Worm (Caenorhabditis elegans) whole organism, L4 larva: ENCODE measurements around the gene T05C12.8.

Experiments
- D1046.2 ChIP-seq: fragments of 200-800 bp; sonication (Bioruptor generic); IDR thresholded peaks from 2 replicates; pipeline ENCODE4 v1.3.6; 2022; ENCODE audit warnings: missing genetic modification characterization, missing compliant biosample characterization
- R02D3.7 ChIP-seq: fragments of 150-350 bp; sonication (generic microtip); optimal IDR thresholded peaks from 3 replicates; lab custom pipeline; 2014; ENCODE audit warnings: missing biosample characterization, missing genetic modification characterization
- T20F7.1 ChIP-seq: fragments of 200-800 bp; sonication (Bioruptor generic); optimal IDR thresholded peaks from 2 replicates; lab custom pipeline; 2018; ENCODE audit warnings: mild to moderate bottlenecking, missing genetic modification characterization, missing compliant biosample characterization
- Y105C5A.15 ChIP-seq: fragments of 200-800 bp; sonication (Bioruptor generic); IDR thresholded peaks from 2 replicates; pipeline ENCODE4 v1.3.6; 2022; ENCODE audit warnings: missing genetic modification characterization, missing compliant biosample characterization
- Y48G9A.11 ChIP-seq: fragments of 200-800 bp; sonication (Bioruptor generic); IDR thresholded peaks from 2 replicates; pipeline ENCODE4 v1.3.6; 2022; ENCODE audit warnings: missing genetic modification reagents, missing genetic modification characterization, missing compliant biosample characterization
- Y75B8A.6 ChIP-seq: fragments of 200-800 bp; sonication (Bioruptor generic); IDR thresholded peaks from 2 replicates; pipeline ENCODE4 v1.3.6; 2022; ENCODE audit warnings: missing genetic modification reagents, missing genetic modification characterization, missing compliant biosample characterization
- aha-1 ChIP-seq: fragments of 150-350 bp; peaks from one replicate; lab custom pipeline; 2014; ENCODE audit warnings: missing biosample characterization, missing genetic modification characterization
- ama-1 ChIP-seq: fragments of 150-350 bp; optimal IDR thresholded peaks from 2 replicates; lab custom pipeline; 2014; ENCODE audit warnings: inconsistent platforms, mixed read lengths
- ceh-44 ChIP-seq: fragments of 200-800 bp; sonication (Bioruptor generic); IDR thresholded peaks from 2 replicates; pipeline ENCODE4 v1.3.6; 2022; ENCODE audit warnings: missing genetic modification reagents, missing genetic modification characterization, missing compliant biosample characterization
- ceh-82 ChIP-seq: sonication (generic microtip); optimal IDR thresholded peaks from 2 replicates; lab custom pipeline; 2017; ENCODE audit warnings: missing biosample characterization, missing genetic modification characterization
- ces-1 ChIP-seq: fragments of 150-350 bp; sonication (generic microtip); optimal IDR thresholded peaks from 4 replicates; lab custom pipeline; 2014; ENCODE audit warnings: missing biosample characterization, missing genetic modification reagents, missing genetic modification characterization
- cey-2 ChIP-seq: sonication (generic microtip); optimal IDR thresholded peaks from 3 replicates; lab custom pipeline; 2017; ENCODE audit warnings: missing genetic modification characterization, mild to moderate bottlenecking, missing compliant biosample characterization, antibody characterized with exemption, borderline replicate concordance; ENCODE audit not compliant: insufficient read depth
- daf-16 ChIP-seq, 3 experiments: sonication (generic microtip); optimal IDR thresholded peaks; 2 replicates each; lab custom pipeline; 2016 to 2017; ENCODE audit warnings: missing genetic modification characterization in 3 of 3, missing genetic modification reagents in 3 of 3, mild to moderate bottlenecking in 2 of 3, missing compliant biosample characterization in 2 of 3, missing biosample characterization in 1 of 3, moderate library complexity in 1 of 3
- dmd-9 ChIP-seq: fragments of 200-800 bp; sonication (Bioruptor generic); IDR thresholded peaks from 2 replicates; pipeline ENCODE4 v1.3.6; 2022; ENCODE audit warnings: missing genetic modification reagents, missing genetic modification characterization, missing compliant biosample characterization
- dpl-1 ChIP-seq: fragments of 150-350 bp; optimal IDR thresholded peaks from 2 replicates; lab custom pipeline; 2014; ENCODE audit warnings: missing biosample characterization, missing genetic modification reagents, missing genetic modification characterization
- duxl-1 ChIP-seq: sonication (generic microtip); optimal IDR thresholded peaks from 2 replicates; lab custom pipeline; 2016; ENCODE audit warnings: mild to moderate bottlenecking, missing genetic modification characterization, moderate library complexity, missing compliant biosample characterization; ENCODE audit not compliant: poor library complexity
- dve-1 ChIP-seq: sonication (generic microtip); optimal IDR thresholded peaks from 2 replicates; lab custom pipeline; 2017; ENCODE audit warnings: antibody characterized with exemption, mild to moderate bottlenecking, missing genetic modification characterization, missing compliant biosample characterization; ENCODE audit not compliant: insufficient read depth
- egl-27 ChIP-seq: sonication (generic microtip); optimal IDR thresholded peaks from 3 replicates; lab custom pipeline; 2017; ENCODE audit warnings: missing biosample characterization, missing genetic modification reagents, missing genetic modification characterization
- egl-43 ChIP-seq: fragments of 200-800 bp; sonication (Bioruptor generic); IDR thresholded peaks from 2 replicates; pipeline ENCODE4 v1.3.6; 2022; ENCODE audit warnings: missing genetic modification reagents, missing genetic modification characterization, missing compliant biosample characterization
- fos-1 ChIP-seq: fragments of 150-350 bp; optimal IDR thresholded peaks from 2 replicates; lab custom pipeline; 2014; ENCODE audit warnings: missing biosample characterization, missing genetic modification characterization
- hlh-11 ChIP-seq: fragments of 200-800 bp; sonication (Bioruptor generic); optimal IDR thresholded peaks from 2 replicates; lab custom pipeline; 2018; ENCODE audit warnings: mild to moderate bottlenecking, missing genetic modification characterization, missing compliant biosample characterization
- hlh-30 ChIP-seq: sonication (generic microtip); optimal IDR thresholded peaks from 2 replicates; lab custom pipeline; 2017; ENCODE audit warnings: antibody characterized with exemption, mild to moderate bottlenecking, missing genetic modification characterization, missing compliant biosample characterization; ENCODE audit not compliant: insufficient read depth
- lin-29 ChIP-seq: fragments of 200-800 bp; sonication (Bioruptor generic); IDR thresholded peaks from 2 replicates; pipeline ENCODE4 v1.3.6; 2022; ENCODE audit warnings: missing genetic modification reagents, missing genetic modification characterization, missing compliant biosample characterization
- lsy-2 ChIP-seq, 2 experiments: fragments of 150-350 bp in 1 of 2; sonication (generic microtip) in 1 of 2; optimal IDR thresholded peaks; 2 replicates each; lab custom pipeline; 2014 to 2017; ENCODE audit warnings: missing biosample characterization in 2 of 2, missing genetic modification characterization in 2 of 2
- madf-5 ChIP-seq, 2 experiments: fragments of 200-800 bp; sonication (Bioruptor generic); IDR thresholded peaks; 2 replicates each; pipeline ENCODE4 v1.3.6; 2022; ENCODE audit warnings: missing compliant biosample characterization in 2 of 2, missing genetic modification characterization in 2 of 2
- mes-2 ChIP-seq: sonication (generic microtip); optimal IDR thresholded peaks from 2 replicates; lab custom pipeline; 2016; ENCODE audit warnings: missing genotype, mild to moderate bottlenecking, missing genetic modification characterization, missing compliant biosample characterization; ENCODE audit not compliant: poor library complexity, severe bottlenecking
- nhr-102 ChIP-seq: sonication (generic microtip); optimal IDR thresholded peaks from 2 replicates; lab custom pipeline; 2016; ENCODE audit warnings: mild to moderate bottlenecking, missing genetic modification characterization, moderate library complexity, missing compliant biosample characterization
- nhr-28 ChIP-seq: fragments of 150-350 bp; optimal IDR thresholded peaks from 2 replicates; lab custom pipeline; 2014; ENCODE audit warnings: missing biosample characterization, missing genetic modification characterization
- nhr-42 ChIP-seq: fragments of 200-800 bp; sonication (Bioruptor generic); IDR thresholded peaks from 2 replicates; pipeline ENCODE4 v1.3.6; 2022; ENCODE audit warnings: missing genetic modification characterization, missing compliant biosample characterization
- nhr-6 ChIP-seq: fragments of 150-350 bp; optimal IDR thresholded peaks from 2 replicates; lab custom pipeline; 2014; ENCODE audit warnings: missing biosample characterization, missing genetic modification characterization
- pqm-1 ChIP-seq: sonication (generic microtip); optimal IDR thresholded peaks from 2 replicates; lab custom pipeline; 2017; ENCODE audit warnings: missing biosample characterization, missing genetic modification characterization
- saeg-2 ChIP-seq: fragments of 200-800 bp; sonication (Bioruptor generic); IDR thresholded peaks from 2 replicates; pipeline ENCODE4 v1.3.6; 2022; ENCODE audit warnings: missing genetic modification reagents, missing genetic modification characterization, missing compliant biosample characterization
- sdz-12 ChIP-seq: fragments of 200-800 bp; sonication (Bioruptor generic); optimal IDR thresholded peaks from 2 replicates; lab custom pipeline; 2018; ENCODE audit warnings: mild to moderate bottlenecking, missing genetic modification characterization, missing compliant biosample characterization
- skn-1 ChIP-seq: fragments of 150-350 bp; optimal IDR thresholded peaks from 2 replicates; lab custom pipeline; 2014; ENCODE audit warnings: missing biosample characterization, missing genetic modification characterization
- snpc-1.2 ChIP-seq: fragments of 200-800 bp; sonication (Bioruptor generic); IDR thresholded peaks from 2 replicates; pipeline ENCODE4 v1.3.6; 2022; ENCODE audit warnings: missing genetic modification reagents, missing genetic modification characterization, missing compliant biosample characterization
- tag-97 ChIP-seq: fragments of 200-800 bp; sonication (Bioruptor generic); IDR thresholded peaks from 2 replicates; pipeline ENCODE4 v1.3.6; 2022; ENCODE audit warnings: missing genetic modification characterization, missing compliant biosample characterization
- unc-130 ChIP-seq: sonication (generic microtip); optimal IDR thresholded peaks from 2 replicates; lab custom pipeline; 2016; ENCODE audit warnings: missing genetic modification reagents, missing genetic modification characterization, missing compliant biosample characterization
- unc-62 ChIP-seq, 3 experiments: fragments of 150-350 bp in 1 of 3; sonication (generic microtip); optimal IDR thresholded peaks in 2 of 3; peaks in 1 of 3; 1 replicate in 1 of 3; 2 replicates in 2 of 3; lab custom pipeline; 2014 to 2017; ENCODE audit warnings: missing biosample characterization in 3 of 3, missing genetic modification characterization in 3 of 3, missing genetic modification reagents in 3 of 3, missing genotype in 1 of 3
- vab-7 ChIP-seq: fragments of 200-800 bp; sonication (Bioruptor generic); IDR thresholded peaks from 2 replicates; pipeline ENCODE4 v1.3.6; 2022; ENCODE audit warnings: missing genetic modification reagents, missing genetic modification characterization, missing compliant biosample characterization
- zag-1 ChIP-seq: fragments of 150-350 bp; optimal IDR thresholded peaks from 2 replicates; lab custom pipeline; 2014; ENCODE audit warnings: missing biosample characterization, missing genetic modification characterization
- zip-2 ChIP-seq: fragments of 150-350 bp; optimal IDR thresholded peaks from 2 replicates; lab custom pipeline; 2014; ENCODE audit warnings: missing biosample characterization, missing genetic modification characterization

The T05C12.8 gene

ce11 chrII:8162120-8162648 lies 28.2 kb downstream of the T05C12.8 start, which contains the start of the genes emb-27 and rrf-3 (continued):
- no peak for TF ChIP-seq snpc-1.2 (GFP tag; lab: Robert Waterston, UW)
- TF ChIP-seq pqm-1 (tag; lab: Kevin White, UChicago) = no peak
- TF ChIP-seq D1046.2 (GFP tag; lab: Robert Waterston, UW) = no peak
- TF ChIP-seq vab-7 = no peak
- no peak for TF ChIP-seq zag-1 (tag; lab: Kevin White, UChicago)
- no peak for TF ChIP-seq ama-1
- TF ChIP-seq sdz-12 (GFP tag; lab: Kevin White, UChicago) = no peak
- no peak for TF ChIP-seq ces-1 (GFP tag; lab: Kevin White, UChicago)
- no peak for TF ChIP-seq skn-1 (tag; lab: Kevin White, UChicago)
- TF ChIP-seq egl-43 (GFP tag; lab: Robert Waterston, UW) = no peak
- no peak for TF ChIP-seq cey-2
- TF ChIP-seq Y48G9A.11 (GFP tag; lab: Robert Waterston, UW) = peak; percentile 84
- no peak for TF ChIP-seq Y105C5A.15 (GFP tag; lab: Robert Waterston, UW)
- no peak for TF ChIP-seq nhr-42 (GFP tag; lab: Robert Waterston, UW)
- TF ChIP-seq mes-2 (tag; lab: Kevin White, UChicago) = peak; percentile 59
- TF ChIP-seq fos-1 = no peak
- no peak for TF ChIP-seq tag-97 (GFP tag; lab: Robert Waterston, UW)
- TF ChIP-seq daf-16 (GFP tag; optimal IDR thresholded peaks at IDR 0.05; lab: Kevin White, UChicago) = no peak
- no peak for TF ChIP-seq daf-16 (tag; optimal IDR thresholded peaks at IDR 0.05; lab: Kevin White, UChicago)
- TF ChIP-seq Y75B8A.6 (GFP tag; lab: Robert Waterston, UW) = no peak

DNA sequence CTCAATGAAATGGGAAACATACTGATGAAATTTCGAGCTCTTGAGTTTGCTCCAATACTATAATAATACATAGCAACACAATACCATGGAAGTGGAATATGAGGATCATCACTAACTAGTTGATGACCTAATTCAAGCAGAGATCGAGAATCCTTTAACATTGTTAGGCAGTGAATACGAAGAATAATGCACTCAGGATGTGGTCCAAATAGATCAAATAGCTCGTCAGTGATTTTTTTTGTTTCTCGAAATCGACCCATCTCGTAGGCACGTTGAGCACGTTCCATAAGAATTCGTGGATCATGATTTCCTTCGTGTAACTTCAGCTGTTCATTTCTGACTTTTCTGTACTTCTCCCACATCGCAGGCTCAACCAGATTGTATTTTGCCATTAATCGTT lies 29.4 kb downstream of the T05C12.8 start:
- TF ChIP-seq unc-62 (GFP tag; optimal IDR thresholded peaks at IDR 0.05 in 1 of 2; lab: Kevin White, UChicago) (peak in 1 of 2 experiments; percentile 90), unc-62 (tag; optimal IDR thresholded peaks at IDR 0.05; lab: Kevin White, UChicago) (no peak), saeg-2 (GFP tag; lab: Robert Waterston, UW) (no peak), madf-5 (GFP tag; IDR thresholded peaks at IDR 0.05; lab: Robert Waterston, UW) (no peak), aha-1 (peak; percentile 9), zip-2 (tag; lab: Kevin White, UChicago) (no peak), ceh-44 (GFP tag; lab: Robert Waterston, UW) (no peak), dmd-9 (GFP tag; lab: Robert Waterston, UW) (no peak)

- TF ChIP-seq lin-29 (GFP tag; lab: Robert Waterston, UW) = no peak
- TF ChIP-seq dmd-9 (GFP tag; lab: Robert Waterston, UW) = no peak
- TF ChIP-seq mes-2 (tag; lab: Kevin White, UChicago) = peak; percentile 66
- peak; percentile 20 for TF ChIP-seq nhr-28
- peak in 1 of 2 experiments; percentile 91 for TF ChIP-seq lsy-2 (tag; optimal IDR thresholded peaks at IDR 0.05; lab: Kevin White, UChicago)
- TF ChIP-seq unc-130 (GFP tag; lab: Kevin White, UChicago) = peak; percentile 1
- TF ChIP-seq hlh-11 (tag; lab: Kevin White, UChicago) = peak; percentile 37
- no peak for TF ChIP-seq R02D3.7 (tag; lab: Kevin White, UChicago)
- no peak for TF ChIP-seq ceh-82 (tag; lab: Kevin White, UChicago)
- TF ChIP-seq egl-27 (tag; lab: Kevin White, UChicago) = no peak
- TF ChIP-seq duxl-1 (tag; lab: Kevin White, UChicago) = peak; percentile 60
- TF ChIP-seq T20F7.1 (GFP tag; lab: Kevin White, UChicago) = peak; percentile 72
- TF ChIP-seq dpl-1 (GFP tag; lab: Kevin White, UChicago) = peak; percentile 89
- peak; percentile 71 for TF ChIP-seq dve-1 (tag; lab: Kevin White, UChicago)
- TF ChIP-seq hlh-30 (tag; lab: Kevin White, UChicago) = no peak
- no peak for TF ChIP-seq nhr-102 (tag; lab: Kevin White, UChicago)
- TF ChIP-seq nhr-6 (tag; lab: Kevin White, UChicago) = peak; percentile 46
Measured at ce11 chrII:8157991-8158390, 32.4 kb downstream of the T05C12.8 start, which contains the start of gene pch-2. Gene pch-2, plus strand, starts transcription at chrII:8158349.
